Worm (Caenorhabditis elegans): Measurements from ENCODE around the gene str-13.

DNA sequence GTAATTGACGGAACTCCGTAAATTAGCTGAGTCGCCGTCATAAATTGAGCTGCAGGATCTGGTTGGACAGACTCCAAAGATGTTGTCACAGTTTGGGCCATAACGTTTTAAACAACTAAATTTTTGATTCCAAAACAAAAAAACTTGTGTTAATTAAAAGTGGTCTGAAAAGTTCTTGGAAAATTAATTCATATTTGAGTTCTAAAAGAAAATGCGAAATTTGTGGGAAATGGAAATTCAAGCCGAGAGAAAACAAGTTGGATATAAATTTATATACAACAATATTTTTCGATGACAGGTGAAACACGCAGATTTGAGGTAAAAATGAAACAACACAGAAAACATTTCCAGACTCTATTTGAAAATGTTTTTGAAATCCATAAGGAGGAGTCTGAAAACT, 1.8 kb downstream of the str-13 start, which contains the start of gene srg-59:
- TF ChIP-seq him-1 (tag; optimal IDR thresholded peaks at IDR 0.05) (no peak), W03F9.2 (tag; optimal IDR thresholded peaks at IDR 0.05) (no peak)

All from whole organism, L4/young adult.